Worm (Caenorhabditis elegans): ENCODE results near the gene clx-1.

Gene clx-1

ce11 chrIV:7754114-7754513 lies 19.7 kb downstream of the clx-1 start:
- no peak for TF ChIP-seq pha-4 (tag; optimal IDR thresholded peaks at IDR 0.05)
- TF ChIP-seq egrh-3 (GFP tag; IDR thresholded peaks at IDR 0.05) = peak; percentile 75; the same call in 1 of the 2 replicates

ce11 chrIV:7757245-7757644 lies 22.8 kb downstream of the clx-1 start, which contains the start of gene C46A5.4:
TSS of gene C46A5.4 (minus strand) at chrIV:7757345.
- TF ChIP-seq rpc-1 (optimal IDR thresholded peaks at IDR 0.05) (no peak), rpc-1 (tag; optimal IDR thresholded peaks at IDR 0.05) (no peak), F23B12.7 (tag; optimal IDR thresholded peaks at IDR 0.05; ENCODE audit: insufficient read depth) (no peak), ekl-4 (GFP tag; IDR thresholded peaks at IDR 0.05) (no peak), C17E4.6 (GFP tag; IDR thresholded peaks at IDR 0.05) (no peak), Y56A3A.18 (GFP tag; IDR thresholded peaks at IDR 0.05) (no peak)

ce11 chrIV:7759527-7759926 lies 25.1 kb downstream of the clx-1 start, which contains the start of gene dsb-3:
TSS of gene dsb-3 (minus strand) at chrIV:7759627.
- TF ChIP-seq Y53F4B.3 (GFP tag; IDR thresholded peaks at IDR 0.05) (no peak), madf-10 (tag; optimal IDR thresholded peaks at IDR 0.05) (no peak), F37B4.10 (GFP tag; IDR thresholded peaks at IDR 0.05) (no peak), Y53G8AR.9 (GFP tag; conservative IDR thresholded peaks at IDR 0.05) (no peak), lin-40 (tag; optimal IDR thresholded peaks at IDR 0.05) (no peak), Y79H2A.3 (GFP tag; conservative IDR thresholded peaks at IDR 0.05) (no peak), lsy-27 (tag; optimal IDR thresholded peaks at IDR 0.05; ENCODE audit: borderline replicate concordance, insufficient read depth) (no peak), T26A5.8 (tag; optimal IDR thresholded peaks at IDR 0.05) (no peak), ceh-58 (GFP tag; IDR thresholded peaks at IDR 0.05) (no peak), sea-2 (GFP tag; IDR thresholded peaks at IDR 0.05) (no peak), ztf-28 (GFP tag; IDR thresholded peaks at IDR 0.05) (no peak), tlf-1 (GFP tag; optimal IDR thresholded peaks at IDR 0.05) (no peak), somi-1 (GFP tag; optimal IDR thresholded peaks at IDR 0.05) (no peak), snpc-1.3 (tag; optimal IDR thresholded peaks at IDR 0.05; ENCODE audit: insufficient read depth) (no peak), ceh-27 (GFP tag; optimal IDR thresholded peaks at IDR 0.05) (no peak), ekl-4 (GFP tag; IDR thresholded peaks at IDR 0.05) (no peak), B0019.2 (GFP tag; conservative IDR thresholded peaks at IDR 0.05) (no peak), hrde-1 (tag; optimal IDR thresholded peaks at IDR 0.05; ENCODE audit: borderline replicate concordance) (no peak), akir-1 (GFP tag; optimal IDR thresholded peaks at IDR 0.05) (no peak), dox-1 (GFP tag; IDR thresholded peaks at IDR 0.05) (no peak)

ce11 chrIV:7760117-7760516 lies 25.7 kb downstream of the clx-1 start, which contains the start of gene del-7:
TSS of gene del-7 (plus strand) at chrIV:7760417.
- no peak for TF ChIP-seq unc-62 (GFP tag; optimal IDR thresholded peaks at IDR 0.05)
- TF ChIP-seq mes-4 (tag; optimal IDR thresholded peaks at IDR 0.05) = no peak
- TF ChIP-seq tbp1 (GFP tag; optimal IDR thresholded peaks at IDR 0.05) = no peak
- TF ChIP-seq F57A8.1 (GFP tag; optimal IDR thresholded peaks at IDR 0.05) = no peak
- TF ChIP-seq B0035.1 (tag; optimal IDR thresholded peaks at IDR 0.05) = no peak
- no peak for TF ChIP-seq Y95B8A.8 (GFP tag; IDR thresholded peaks at IDR 0.05)
- TF ChIP-seq lin-26 (GFP tag; IDR thresholded peaks at IDR 0.05) = no peak
- no peak for TF ChIP-seq attf-6 (GFP tag; IDR thresholded peaks at IDR 0.05)
- TF ChIP-seq F52B5.7 (tag; optimal IDR thresholded peaks at IDR 0.05) = no peak
- no peak for TF ChIP-seq B0019.2 (GFP tag; conservative IDR thresholded peaks at IDR 0.05)
- no peak for TF ChIP-seq F55B11.4 (tag; optimal IDR thresholded peaks at IDR 0.05; ENCODE audit: borderline replicate concordance, insufficient read depth)
- TF ChIP-seq aptf-3 (GFP tag; IDR thresholded peaks at IDR 0.05) = no peak
- no peak for TF ChIP-seq sdz-38 (tag; optimal IDR thresholded peaks at IDR 0.05)
- TF ChIP-seq zim-3 (tag; optimal IDR thresholded peaks at IDR 0.05) = no peak
- TF ChIP-seq hlh-26 (GFP tag; conservative IDR thresholded peaks at IDR 0.05) = no peak
- no peak for TF ChIP-seq lir-1 (GFP tag; conservative IDR thresholded peaks at IDR 0.05)
- no peak for TF ChIP-seq let-607 (tag; optimal IDR thresholded peaks at IDR 0.05)
- no peak for TF ChIP-seq sea-2 (GFP tag; IDR thresholded peaks at IDR 0.05)
- no peak for TF ChIP-seq tlf-1 (GFP tag; optimal IDR thresholded peaks at IDR 0.05)
- TF ChIP-seq die-1 (tag; optimal IDR thresholded peaks at IDR 0.05) = no peak
